Worm (Caenorhabditis elegans) whole organism, L3 larva: ENCODE measurements around the gene C02G6.2.

Experiments used
- ama-1 ChIP-seq: fragments of 150-350 bp; optimal IDR thresholded peaks from 2 replicates; lab custom pipeline; 2018
- egl-5 ChIP-seq: fragments of 150-350 bp; optimal IDR thresholded peaks from 2 replicates; lab custom pipeline; 2017; ENCODE audit warnings: missing biosample characterization, missing genetic modification reagents, missing genetic modification characterization, inconsistent platforms
- elt-1 ChIP-seq: fragments of 150-350 bp; optimal IDR thresholded peaks from 2 replicates; lab custom pipeline; 2014; ENCODE audit warnings: missing biosample characterization, missing genetic modification characterization
- lin-39 ChIP-seq: fragments of 150-350 bp; optimal IDR thresholded peaks from 2 replicates; lab custom pipeline; 2018; ENCODE audit warnings: missing biosample characterization, missing genetic modification reagents, missing genetic modification characterization
- mdl-1 ChIP-seq: fragments of 150-350 bp; optimal IDR thresholded peaks from 2 replicates; lab custom pipeline; 2014; ENCODE audit warnings: missing biosample characterization, missing genetic modification characterization
- nhr-23 ChIP-seq: fragments of 150-350 bp; optimal IDR thresholded peaks from 2 replicates; lab custom pipeline; 2014; ENCODE audit warnings: missing biosample characterization, missing genetic modification reagents, missing genetic modification characterization
- nhr-76 ChIP-seq: fragments of 150-350 bp; sonication (generic microtip); optimal IDR thresholded peaks from 5 replicates; lab custom pipeline; 2014; ENCODE audit warnings: missing biosample characterization, missing genetic modification characterization
- nhr-77 ChIP-seq: fragments of 150-350 bp; optimal IDR thresholded peaks from 2 replicates; lab custom pipeline; 2014; ENCODE audit warnings: missing biosample characterization, missing genetic modification characterization
- skn-1 ChIP-seq: fragments of 150-350 bp; optimal IDR thresholded peaks from 2 replicates; lab custom pipeline; 2014; ENCODE audit warnings: missing biosample characterization, missing genetic modification characterization
- tbx-2 ChIP-seq: sonication (generic microtip); optimal IDR thresholded peaks from 2 replicates; lab custom pipeline; 2016; ENCODE audit warnings: mild to moderate bottlenecking, missing genetic modification characterization, missing compliant biosample characterization
- unc-39 ChIP-seq: sonication (generic microtip); optimal IDR thresholded peaks from 4 replicates; lab custom pipeline; 2017; ENCODE audit warnings: missing biosample characterization, missing genetic modification characterization
- unc-62 ChIP-seq: fragments of 150-350 bp; sonication (generic microtip); optimal IDR thresholded peaks from 4 replicates; lab custom pipeline; 2014; ENCODE audit warnings: missing biosample characterization, missing genetic modification reagents, missing genetic modification characterization

DNA sequence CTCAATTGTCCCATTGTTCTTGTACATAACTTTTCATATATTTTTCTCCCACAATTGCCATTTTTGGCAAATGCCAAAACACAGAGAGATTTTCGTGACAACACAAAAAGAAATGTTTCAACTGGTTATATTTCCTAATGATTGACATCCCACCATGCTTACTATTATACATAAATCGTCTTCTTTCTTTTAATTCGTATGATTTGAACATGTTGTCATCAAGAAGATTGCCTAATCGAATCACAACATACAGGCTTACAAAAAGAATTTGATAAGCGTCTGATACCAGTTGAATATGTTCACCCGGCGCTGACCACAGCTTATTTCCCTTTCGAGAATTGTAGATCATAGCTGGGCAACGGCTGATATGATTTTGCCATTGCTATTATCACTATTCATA, 23.2 kb downstream of the C02G6.2 start, which contains the start of gene grd-9:
- no peak for TF ChIP-seq tbx-2 (tag; lab: Kevin White, UChicago)
- TF ChIP-seq nhr-77 (tag; lab: Kevin White, UChicago), result no peak
- TF ChIP-seq ama-1 (lab: Kevin White, UChicago), result no peak
- TF ChIP-seq nhr-23, result no peak
- TF ChIP-seq lin-39 (tag; lab: Kevin White, UChicago), result no peak
- TF ChIP-seq unc-62 (GFP tag; lab: Kevin White, UChicago), result no peak
- TF ChIP-seq elt-1 (tag; lab: Kevin White, UChicago), result no peak
- no peak for TF ChIP-seq mdl-1
- no peak for TF ChIP-seq unc-39
- no peak for TF ChIP-seq nhr-76 (tag; lab: Kevin White, UChicago)
- TF ChIP-seq egl-5, result no peak
- TF ChIP-seq skn-1 (tag; lab: Kevin White, UChicago), result no peak
